Fruit fly (Drosophila melanogaster): ENCODE results near the gene RtGEF.
A peak's percentile ranks its signal among the peaks of the same experiment; 100 is the strongest.

DNA sequence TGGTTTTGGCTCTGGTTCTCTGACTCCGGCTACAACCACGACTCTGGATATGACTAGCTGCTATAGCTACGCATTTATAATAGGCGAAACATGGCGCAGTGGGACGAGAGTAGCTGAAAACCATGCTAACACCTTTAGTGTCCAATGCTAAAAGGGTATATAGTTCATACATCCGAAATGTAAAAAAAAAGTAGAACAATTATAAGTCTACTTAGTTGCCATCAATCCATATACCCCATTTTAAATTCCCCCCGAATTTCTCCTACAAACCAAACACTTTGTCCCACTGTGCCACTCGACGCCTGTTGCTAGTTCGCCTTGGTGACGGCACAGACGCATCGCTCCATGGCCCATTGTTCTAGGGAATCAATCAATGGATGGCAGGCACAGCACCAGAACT is 23.9 kb upstream of the RtGEF start:
- TF ChIP-seq net (GFP tag; optimal IDR thresholded peaks at IDR 0.05) (peak; percentile 75), Sox102F (GFP tag; optimal IDR thresholded peaks at IDR 0.05) (no peak), ss (GFP tag; optimal IDR thresholded peaks at IDR 0.05) (peak; percentile 78 to 84), OdsH (GFP tag; optimal IDR thresholded peaks at IDR 0.05) (peak; percentile 76), Hr39 (GFP tag; optimal IDR thresholded peaks at IDR 0.05) (peak; percentile 20), Gug (GFP tag; IDR thresholded peaks at IDR 0.05) (peak; percentile 91), svp (GFP tag) (peak; percentile 77), Met (GFP tag; optimal IDR thresholded peaks at IDR 0.05) (no peak)

Data from whole organism, prepupa.